Worm (Caenorhabditis elegans) whole organism, midembryonic: ENCODE results near the gene Y59A8B.21.

Experiments used
- T22C8.4 ChIP-seq: fragments of 200-800 bp; sonication (Bioruptor generic); IDR thresholded peaks from 2 replicates; pipeline ENCODE4 v1.3.6; 2022; ENCODE audit warnings: missing genetic modification characterization, missing compliant biosample characterization
- cog-1 ChIP-seq: sonication (generic microtip); optimal IDR thresholded peaks from 2 replicates; lab custom pipeline; 2016; ENCODE audit warnings: missing genetic modification characterization, missing compliant biosample characterization
- flt-1 ChIP-seq: fragments of 200-800 bp; sonication (Bioruptor generic); IDR thresholded peaks from 2 replicates; pipeline ENCODE4 v1.3.6; 2022; ENCODE audit warnings: missing genetic modification characterization, missing compliant biosample characterization
- klf-2 ChIP-seq: fragments of 200-800 bp; sonication (Bioruptor generic); conservative IDR thresholded peaks from 2 replicates; pipeline ENCODE4 v1.3.6; 2022; ENCODE audit warnings: missing genetic modification reagents, missing genetic modification characterization, missing compliant biosample characterization
- med-1 ChIP-seq: sonication (generic microtip); optimal IDR thresholded peaks from 2 replicates; lab custom pipeline; 2017; ENCODE audit warnings: missing genetic modification characterization, mild to moderate bottlenecking, missing compliant biosample characterization, antibody characterized with exemption, missing genetic modification reagents; ENCODE audit not compliant: insufficient read depth
- ref-1 ChIP-seq: fragments of 200-800 bp; sonication (Bioruptor generic); conservative IDR thresholded peaks from 2 replicates; pipeline ENCODE4 v1.3.6; 2022; ENCODE audit warnings: missing genetic modification reagents, missing genetic modification characterization, missing compliant biosample characterization
- tab-1 ChIP-seq: fragments of 200-800 bp; sonication (Bioruptor generic); IDR thresholded peaks from 2 replicates; pipeline ENCODE4 v1.3.6; 2022; ENCODE audit warnings: missing genetic modification characterization, missing compliant biosample characterization
- ztf-23 ChIP-seq: fragments of 200-800 bp; sonication (Bioruptor generic); IDR thresholded peaks from 2 replicates; pipeline ENCODE4 v1.3.6; 2022; ENCODE audit warnings: missing genetic modification reagents, missing genetic modification characterization, missing compliant biosample characterization
- ztf-29 ChIP-seq: fragments of 200-800 bp; sonication (Bioruptor generic); IDR thresholded peaks from 2 replicates; pipeline ENCODE4 v1.3.6; 2022; ENCODE audit warnings: missing genetic modification reagents, missing genetic modification characterization, missing compliant biosample characterization

The Y59A8B.21 gene

ce11 chrV:17952280-17952679 lies 33.8 kb upstream of the Y59A8B.21 start:
- TF ChIP-seq flt-1, result no peak
- TF ChIP-seq ztf-29 (GFP tag; lab: Robert Waterston, UW), result no peak
- TF ChIP-seq ztf-23 (GFP tag; lab: Robert Waterston, UW), result no peak
- no peak for TF ChIP-seq T22C8.4 (GFP tag; lab: Robert Waterston, UW)

- TF ChIP-seq ztf-29 (GFP tag; lab: Robert Waterston, UW), result no peak
- no peak for TF ChIP-seq tab-1 (GFP tag; lab: Robert Waterston, UW)
- no peak for TF ChIP-seq ref-1 (GFP tag; lab: Robert Waterston, UW)
- TF ChIP-seq med-1 (GFP tag; lab: Kevin White, UChicago), result no peak
- TF ChIP-seq cog-1, result no peak
- no peak for TF ChIP-seq flt-1
- no peak for TF ChIP-seq ztf-23 (GFP tag; lab: Robert Waterston, UW)
- TF ChIP-seq klf-2, result no peak
- TF ChIP-seq T22C8.4 (GFP tag; lab: Robert Waterston, UW), result no peak
Measured at ce11 chrV:17956109-17956508, 30.0 kb upstream of the Y59A8B.21 start.

ce11 chrV:17962500-17962899 lies 23.6 kb upstream of the Y59A8B.21 start:
- TF ChIP-seq cog-1 (no peak), med-1 (GFP tag; lab: Kevin White, UChicago) (no peak), ref-1 (GFP tag; lab: Robert Waterston, UW) (no peak), ztf-29 (GFP tag; lab: Robert Waterston, UW) (no peak), klf-2 (no peak), tab-1 (GFP tag; lab: Robert Waterston, UW) (no peak), flt-1 (no peak), T22C8.4 (GFP tag; lab: Robert Waterston, UW) (no peak)

- TF ChIP-seq ref-1 (GFP tag; lab: Robert Waterston, UW) (no peak), ztf-29 (GFP tag; lab: Robert Waterston, UW) (no peak), tab-1 (GFP tag; lab: Robert Waterston, UW) (no peak), cog-1 (no peak), klf-2 (no peak), T22C8.4 (GFP tag; lab: Robert Waterston, UW) (no peak), flt-1 (no peak), ztf-23 (GFP tag; lab: Robert Waterston, UW) (no peak), med-1 (GFP tag; lab: Kevin White, UChicago) (no peak)
Measured at ce11 chrV:17966747-17967146, 19.3 kb upstream of the Y59A8B.21 start, which contains the start of gene gck-3. Gene gck-3 (minus strand): TSS chrV:17966847.

- TF ChIP-seq ref-1 (GFP tag; lab: Robert Waterston, UW) (no peak), T22C8.4 (GFP tag; lab: Robert Waterston, UW) (no peak), ztf-29 (GFP tag; lab: Robert Waterston, UW) (no peak), med-1 (GFP tag; lab: Kevin White, UChicago) (no peak), tab-1 (GFP tag; lab: Robert Waterston, UW) (no peak), ztf-23 (GFP tag; lab: Robert Waterston, UW) (no peak), klf-2 (no peak), flt-1 (no peak), cog-1 (no peak)
Measured at ce11 chrV:17978207-17978606, 7.9 kb upstream of the Y59A8B.21 start.

ce11 chrV:17979789-17980188 lies 6.3 kb upstream of the Y59A8B.21 start, which contains the start of gene snx-6:
Gene snx-6 (minus strand): TSS chrV:17980082.
- no peak for TF ChIP-seq ref-1 (GFP tag; lab: Robert Waterston, UW)
- no peak for TF ChIP-seq klf-2
- no peak for TF ChIP-seq T22C8.4 (GFP tag; lab: Robert Waterston, UW)
- no peak for TF ChIP-seq cog-1
- no peak for TF ChIP-seq flt-1
- TF ChIP-seq ztf-23 (GFP tag; lab: Robert Waterston, UW), result no peak
- no peak for TF ChIP-seq med-1 (GFP tag; lab: Kevin White, UChicago)

- no peak for TF ChIP-seq ztf-23 (GFP tag; lab: Robert Waterston, UW)
- TF ChIP-seq T22C8.4 (GFP tag; lab: Robert Waterston, UW), result no peak
- TF ChIP-seq ref-1 (GFP tag; lab: Robert Waterston, UW), result no peak
- no peak for TF ChIP-seq tab-1 (GFP tag; lab: Robert Waterston, UW)
- TF ChIP-seq cog-1, result no peak
- no peak for TF ChIP-seq flt-1
- no peak for TF ChIP-seq klf-2
- TF ChIP-seq med-1 (GFP tag; lab: Kevin White, UChicago), result no peak
- no peak for TF ChIP-seq ztf-29 (GFP tag; lab: Robert Waterston, UW)
Measured at ce11 chrV:17981732-17982131, 4.3 kb upstream of the Y59A8B.21 start.

- TF ChIP-seq med-1 (GFP tag; lab: Kevin White, UChicago), result no peak
- TF ChIP-seq klf-2, result no peak
- TF ChIP-seq cog-1, result no peak
- TF ChIP-seq T22C8.4 (GFP tag; lab: Robert Waterston, UW), result no peak
- no peak for TF ChIP-seq flt-1
- no peak for TF ChIP-seq ztf-23 (GFP tag; lab: Robert Waterston, UW)
- TF ChIP-seq ztf-29 (GFP tag; lab: Robert Waterston, UW), result no peak
- TF ChIP-seq tab-1 (GFP tag; lab: Robert Waterston, UW), result no peak
- TF ChIP-seq ref-1 (GFP tag; lab: Robert Waterston, UW), result no peak
Measured at ce11 chrV:17982935-17983334, 3.1 kb upstream of the Y59A8B.21 start.

- no peak for TF ChIP-seq ztf-23 (GFP tag; lab: Robert Waterston, UW)
- no peak for TF ChIP-seq flt-1
- TF ChIP-seq T22C8.4 (GFP tag; lab: Robert Waterston, UW), result no peak
- TF ChIP-seq tab-1 (GFP tag; lab: Robert Waterston, UW), result no peak
- no peak for TF ChIP-seq klf-2
- no peak for TF ChIP-seq ztf-29 (GFP tag; lab: Robert Waterston, UW)
- TF ChIP-seq med-1 (GFP tag; lab: Kevin White, UChicago), result no peak
- no peak for TF ChIP-seq cog-1
Measured at ce11 chrV:18001268-18001667, 15.2 kb downstream of the Y59A8B.21 start, which contains the start of gene lon-8. Gene lon-8 (minus strand): TSS chrV:18001368.

ce11 chrV:18003876-18004275 lies 17.8 kb downstream of the Y59A8B.21 start:
- no peak for TF ChIP-seq cog-1
- no peak for TF ChIP-seq flt-1
- TF ChIP-seq ztf-23 (GFP tag; lab: Robert Waterston, UW), result no peak
- TF ChIP-seq ztf-29 (GFP tag; lab: Robert Waterston, UW), result no peak
- no peak for TF ChIP-seq ref-1 (GFP tag; lab: Robert Waterston, UW)
